Worm (Caenorhabditis elegans): ENCODE results near the gene F49E12.12.

ce11 chrII:8407491-8407890 is 26.2 kb downstream of the F49E12.12 start, which contains the start of gene sra-13:
- TF ChIP-seq nfya-1 (tag; optimal IDR thresholded peaks at IDR 0.05) (no peak), fkh-10 (GFP tag; optimal IDR thresholded peaks at IDR 0.05) (no peak)

Data from whole organism, late embryonic.